Fruit fly (Drosophila melanogaster): ENCODE data around the gene CG15468.

DNA sequence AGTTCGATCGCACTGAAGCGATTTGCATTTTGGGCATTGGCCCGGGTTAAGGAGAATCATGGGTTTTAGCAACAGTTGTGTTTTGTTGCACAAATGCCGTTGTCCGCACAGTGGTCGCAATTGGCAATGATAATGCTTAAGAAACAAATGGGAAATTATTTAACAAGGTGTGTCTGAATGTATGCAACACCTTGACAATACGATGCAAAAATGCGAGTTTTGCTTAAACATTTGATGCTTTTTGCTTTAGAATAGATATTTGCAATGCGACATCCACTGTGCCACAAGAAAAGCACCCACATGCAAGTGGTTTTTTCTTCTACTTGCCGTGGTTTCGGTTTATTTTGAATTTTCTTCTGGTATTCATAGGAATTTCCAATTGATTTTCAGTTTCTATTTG, 38.1 kb upstream of the CG15468 start:
- TF ChIP-seq bab1 (GFP tag; optimal IDR thresholded peaks at IDR 0.05) = no peak
- TF ChIP-seq CG33017 (tag; optimal IDR thresholded peaks at IDR 0.05) = no peak
- TF ChIP-seq CG7045 (GFP tag; optimal IDR thresholded peaks at IDR 0.05) = no peak
- no peak for TF ChIP-seq pad (GFP tag; optimal IDR thresholded peaks at IDR 0.05)
- TF ChIP-seq Mnt (GFP tag; optimal IDR thresholded peaks at IDR 0.05) = no peak
- no peak for TF ChIP-seq Hr96 (GFP tag; optimal IDR thresholded peaks at IDR 0.05)
- TF ChIP-seq cic (GFP tag; optimal IDR thresholded peaks at IDR 0.05) = no peak
- no peak for TF ChIP-seq kay (GFP tag; ENCODE audit: borderline replicate concordance)
- no peak for TF ChIP-seq tj (GFP tag; optimal IDR thresholded peaks at IDR 0.05)
- no peak for TF ChIP-seq Crg-1 (GFP tag; optimal IDR thresholded peaks at IDR 0.05)
- no peak for TF ChIP-seq CG7101 (tag; optimal IDR thresholded peaks at IDR 0.05)
